Fruit fly (Drosophila melanogaster): ENCODE results near the gene mRpS30.

DNA sequence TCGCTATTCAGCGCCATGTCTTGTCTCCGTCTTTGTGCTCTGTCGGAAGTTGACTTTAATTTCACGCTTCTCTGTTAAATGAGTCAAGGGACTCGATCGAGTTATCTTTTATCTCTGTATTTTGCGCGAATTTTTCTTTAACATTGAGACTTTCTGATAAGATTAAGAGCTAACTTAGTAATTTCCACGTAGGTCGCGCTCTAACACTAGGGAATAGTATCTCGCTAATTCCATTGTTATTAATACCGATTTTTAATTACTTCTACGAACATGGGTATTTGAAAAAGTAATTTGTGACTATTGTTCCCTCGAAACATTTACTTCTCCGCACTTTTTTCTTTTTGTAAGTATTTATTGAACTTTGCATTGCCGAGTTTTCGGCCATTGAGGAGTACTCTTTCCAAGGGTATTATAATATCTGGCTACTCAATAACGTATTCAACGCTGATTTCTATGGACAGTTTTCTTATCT lies 19.4 kb upstream of the mRpS30 start, which contains the start of gene CG8952:
- TF ChIP-seq h (optimal IDR thresholded peaks at IDR 0.05) = no peak
- no peak for TF ChIP-seq Sin3A (optimal IDR thresholded peaks at IDR 0.05)
- no peak for TF ChIP-seq ttk (optimal IDR thresholded peaks at IDR 0.05)
